Fruit fly (Drosophila melanogaster) whole organism, embryonic: ENCODE results near the gene CG1622.

Experiments
- ATbp ChIP-seq: fragments of 200-800 bp; sonication (Bioruptor generic); optimal IDR thresholded peaks from 2 replicates; lab custom pipeline; 2017; ENCODE audit warnings: missing biosample characterization, mild to moderate bottlenecking, missing genetic modification characterization, missing genetic modification reagents
- CG10366 ChIP-seq: fragments of 200-800 bp; sonication (Bioruptor generic); IDR thresholded peaks from 2 replicates; pipeline ENCODE4 v1.3.6; 2022; ENCODE audit warnings: missing biosample characterization, missing genetic modification characterization
- CG14441 ChIP-seq: fragments of 200-800 bp; sonication (Bioruptor generic); IDR thresholded peaks from 2 replicates; pipeline ENCODE4 v1.3.6; 2022; ENCODE audit warnings: missing biosample characterization, missing genetic modification characterization
- CG17359 ChIP-seq: fragments of 200-800 bp; sonication (Bioruptor generic); optimal IDR thresholded peaks from 3 replicates; lab custom pipeline; 2018; ENCODE audit warnings: missing biosample characterization, mild to moderate bottlenecking, missing genetic modification characterization, moderate library complexity
- CG18476 ChIP-seq: fragments of 200-800 bp; sonication (Bioruptor generic); optimal IDR thresholded peaks from 2 replicates; lab custom pipeline; 2016; ENCODE audit warnings: missing biosample characterization, mild to moderate bottlenecking, missing genetic modification characterization
- CG2199 ChIP-seq: fragments of 200-800 bp; sonication (Bioruptor generic); IDR thresholded peaks from 3 replicates; pipeline ENCODE4 v1.3.6; 2022; ENCODE audit warnings: missing biosample characterization, missing genetic modification characterization
- CG2202 ChIP-seq: fragments of 200-800 bp; sonication (Bioruptor generic); optimal IDR thresholded peaks from 2 replicates; lab custom pipeline; 2018; ENCODE audit warnings: missing biosample characterization, mild to moderate bottlenecking, missing genetic modification characterization
- CG34224 ChIP-seq: fragments of 200-800 bp; sonication (Bioruptor generic); IDR thresholded peaks from 3 replicates; pipeline ENCODE4 v1.3.6; 2022; ENCODE audit warnings: missing biosample characterization, missing genetic modification characterization; ENCODE audit not compliant: partially characterized antibody
- CG4854 ChIP-seq: fragments of 200-800 bp; sonication (Bioruptor generic); optimal IDR thresholded peaks from 2 replicates; lab custom pipeline; 2016; ENCODE audit warnings: missing biosample characterization, missing genetic modification characterization, inconsistent platforms
- CG5245 ChIP-seq: fragments of 200-800 bp; sonication (Bioruptor generic); optimal IDR thresholded peaks from 3 replicates; lab custom pipeline; 2016; ENCODE audit warnings: missing biosample characterization, missing genetic modification characterization
- CG6254 ChIP-seq: fragments of 200-800 bp; sonication (Bioruptor generic); optimal IDR thresholded peaks from 3 replicates; lab custom pipeline; 2017; ENCODE audit warnings: mild to moderate bottlenecking, missing biosample characterization, missing genetic modification reagents, missing genetic modification characterization
- CG8944 ChIP-seq: fragments of 200-800 bp; sonication (Bioruptor generic); optimal IDR thresholded peaks from 3 replicates; lab custom pipeline; 2016; ENCODE audit warnings: missing biosample characterization, missing genetic modification characterization
- CG9609 ChIP-seq: fragments of 200-800 bp; sonication (Bioruptor generic); optimal IDR thresholded peaks from 3 replicates; lab custom pipeline; 2016; ENCODE audit warnings: missing biosample characterization, missing genetic modification characterization
- CG9727 ChIP-seq: fragments of 200-800 bp; sonication (Bioruptor generic); optimal IDR thresholded peaks from 3 replicates; lab custom pipeline; 2017; ENCODE audit warnings: missing biosample characterization, mild to moderate bottlenecking, missing genetic modification characterization
- D ChIP-seq, 2 experiments: fragments of 200-800 bp in 1 of 2; fragments of >200 bp in 1 of 2; sonication (Bioruptor generic) in 1 of 2; optimal IDR thresholded peaks; 2 replicates in 1 of 2; 3 replicates in 1 of 2; lab custom pipeline; 2017; ENCODE audit warnings: mild to moderate bottlenecking in 1 of 2, missing biosample characterization in 1 of 2, missing genetic modification characterization in 1 of 2, missing genetic modification reagents in 1 of 2
- D19B ChIP-seq: fragments of 200-800 bp; sonication (Bioruptor generic); optimal IDR thresholded peaks from 2 replicates; lab custom pipeline; 2017; ENCODE audit warnings: missing biosample characterization, mild to moderate bottlenecking, missing genetic modification characterization
- E2f2 ChIP-seq: fragments of 200-800 bp; sonication (Bioruptor generic); IDR thresholded peaks from 2 replicates; pipeline ENCODE4 v1.3.6; 2022; ENCODE audit warnings: missing biosample characterization, missing genetic modification characterization
- HLH4C ChIP-seq: fragments of 200-800 bp; sonication (Bioruptor generic); IDR thresholded peaks from 3 replicates; pipeline ENCODE4 v1.3.6; 2022; ENCODE audit warnings: missing biosample characterization, missing genetic modification characterization; ENCODE audit not compliant: partially characterized antibody
- HLH54F ChIP-seq: fragments of 200-800 bp; sonication (Bioruptor generic); optimal IDR thresholded peaks from 3 replicates; lab custom pipeline; 2016; ENCODE audit warnings: missing biosample characterization, missing genetic modification characterization
- Lhr ChIP-seq: fragments of 200-800 bp; sonication (Bioruptor generic); optimal IDR thresholded peaks from 3 replicates; lab custom pipeline; 2017; ENCODE audit warnings: mild to moderate bottlenecking, missing biosample characterization, missing genetic modification reagents, missing genetic modification characterization
- Meics ChIP-seq: fragments of 200-800 bp; sonication (Bioruptor generic); optimal IDR thresholded peaks from 2 replicates; lab custom pipeline; 2017; ENCODE audit warnings: missing biosample characterization, mild to moderate bottlenecking, missing genetic modification characterization
- Pdp1 ChIP-seq, 2 experiments: fragments of 200-800 bp; sonication (Bioruptor generic); optimal IDR thresholded peaks; 3 replicates each; lab custom pipeline; 2016; ENCODE audit warnings: missing biosample characterization in 2 of 2, missing genetic modification characterization in 2 of 2, mild to moderate bottlenecking in 1 of 2, moderate library complexity in 1 of 2
- Rfx ChIP-seq: fragments of 200-800 bp; sonication (Bioruptor generic); IDR thresholded peaks from 2 replicates; pipeline ENCODE4 v1.3.6; 2022; ENCODE audit warnings: missing biosample characterization, missing genetic modification characterization
- Six4 ChIP-seq: fragments of 200-800 bp; sonication (Bioruptor generic); optimal IDR thresholded peaks from 2 replicates; lab custom pipeline; 2016; ENCODE audit warnings: missing biosample characterization, missing genetic modification characterization
- Xbp1 ChIP-seq: fragments of 200-800 bp; sonication (Bioruptor generic); optimal IDR thresholded peaks from 3 replicates; lab custom pipeline; 2016; ENCODE audit warnings: missing biosample characterization, mild to moderate bottlenecking, missing genetic modification characterization
- ac ChIP-seq: fragments of 200-800 bp; sonication (Bioruptor generic); optimal IDR thresholded peaks from 3 replicates; lab custom pipeline; 2017; ENCODE audit warnings: missing biosample characterization, mild to moderate bottlenecking, missing genetic modification characterization
- ato ChIP-seq: fragments of 200-800 bp; sonication (Bioruptor generic); IDR thresholded peaks from 2 replicates; pipeline ENCODE4 v1.3.6; 2022; ENCODE audit warnings: missing biosample characterization, missing genetic modification characterization; ENCODE audit not compliant: partially characterized antibody
- cato ChIP-seq: fragments of 200-800 bp; sonication (Bioruptor generic); optimal IDR thresholded peaks from 2 replicates; lab custom pipeline; 2016; ENCODE audit warnings: missing biosample characterization, missing genetic modification characterization, borderline replicate concordance
- cwo ChIP-seq: fragments of 200-800 bp; sonication (Bioruptor generic); optimal IDR thresholded peaks from 3 replicates; lab custom pipeline; 2017; ENCODE audit warnings: missing biosample characterization, missing genetic modification characterization, mild to moderate bottlenecking, moderate library complexity, missing genetic modification reagents
- danr ChIP-seq: fragments of 200-800 bp; sonication (Bioruptor generic); IDR thresholded peaks from 2 replicates; pipeline ENCODE4 v1.3.6; 2022; ENCODE audit warnings: missing biosample characterization, missing genetic modification characterization
- dmrt99B ChIP-seq: fragments of 200-800 bp; sonication (Bioruptor generic); optimal IDR thresholded peaks from 2 replicates; lab custom pipeline; 2018; ENCODE audit warnings: missing biosample characterization, mild to moderate bottlenecking, missing genetic modification characterization, moderate library complexity
- lbe ChIP-seq: fragments of 200-800 bp; sonication (Bioruptor generic); optimal IDR thresholded peaks from 2 replicates; lab custom pipeline; 2016; ENCODE audit warnings: missing biosample characterization, mild to moderate bottlenecking, missing genetic modification characterization
- mam ChIP-seq: fragments of 200-800 bp; sonication (Bioruptor generic); optimal IDR thresholded peaks from 3 replicates; lab custom pipeline; 2016; ENCODE audit warnings: missing biosample characterization, missing genetic modification characterization
- mirr ChIP-seq: fragments of 200-800 bp; sonication (Bioruptor generic); optimal IDR thresholded peaks from 3 replicates; lab custom pipeline; 2018; ENCODE audit warnings: missing biosample characterization, mild to moderate bottlenecking, missing genetic modification characterization
- nerfin-1 ChIP-seq: fragments of 200-800 bp; sonication (Bioruptor generic); optimal IDR thresholded peaks from 3 replicates; lab custom pipeline; 2019; ENCODE audit warnings: missing biosample characterization, mild to moderate bottlenecking, missing genetic modification characterization, moderate library complexity
- nmo ChIP-seq: fragments of 200-800 bp; sonication (Bioruptor generic); optimal IDR thresholded peaks from 2 replicates; lab custom pipeline; 2018; ENCODE audit warnings: missing biosample characterization, mild to moderate bottlenecking, missing genetic modification characterization, moderate library complexity
- nom ChIP-seq: fragments of 200-800 bp; sonication (Bioruptor generic); optimal IDR thresholded peaks from 2 replicates; lab custom pipeline; 2017; ENCODE audit warnings: missing biosample characterization, missing genetic modification characterization, mild to moderate bottlenecking, moderate library complexity, missing genetic modification reagents
- org-1 ChIP-seq: fragments of 200-800 bp; sonication (Bioruptor generic); optimal IDR thresholded peaks from 2 replicates; lab custom pipeline; 2017; ENCODE audit warnings: missing biosample characterization, missing genetic modification characterization
- otp ChIP-seq: fragments of 200-800 bp; sonication (Bioruptor generic); IDR thresholded peaks from 3 replicates; pipeline ENCODE4, ENCODE4 v1.3.6; 2022; ENCODE audit warnings: missing biosample characterization, missing genetic modification characterization
- salm ChIP-seq: fragments of 200-800 bp; sonication (Bioruptor generic); optimal IDR thresholded peaks from 2 replicates; lab custom pipeline; 2018; ENCODE audit warnings: missing biosample characterization, mild to moderate bottlenecking, missing genetic modification characterization
- shn ChIP-seq: fragments of 200-800 bp; sonication (Bioruptor generic); optimal IDR thresholded peaks from 3 replicates; lab custom pipeline; 2016; ENCODE audit warnings: missing biosample characterization, missing genetic modification characterization
- sim ChIP-seq: fragments of 200-800 bp; sonication (Bioruptor generic); IDR thresholded peaks from 2 replicates; pipeline ENCODE4 v1.3.6; 2022; ENCODE audit warnings: missing biosample characterization, missing genetic modification characterization
- sqz ChIP-seq: fragments of 200-800 bp; sonication (Bioruptor generic); optimal IDR thresholded peaks from 3 replicates; lab custom pipeline; 2018; ENCODE audit warnings: missing biosample characterization, mild to moderate bottlenecking, missing genetic modification characterization
- ttk ChIP-seq: fragments of 200-800 bp; sonication (Bioruptor generic); IDR thresholded peaks from 2 replicates; pipeline ENCODE4 v2.1.2; 2022; ENCODE audit warnings: missing biosample characterization, missing genetic modification characterization
- tup ChIP-seq: fragments of 200-800 bp; sonication (Bioruptor generic); optimal IDR thresholded peaks from 2 replicates; lab custom pipeline; 2016; ENCODE audit warnings: missing biosample characterization, mild to moderate bottlenecking, missing genetic modification characterization, moderate library complexity
- wdn ChIP-seq: fragments of 200-800 bp; sonication (Bioruptor generic); IDR thresholded peaks from 2 replicates; pipeline ENCODE4 v1.3.6; 2022; ENCODE audit warnings: missing biosample characterization, missing genetic modification characterization
- z ChIP-seq: fragments of 200-800 bp; sonication (Bioruptor generic); IDR thresholded peaks from 3 replicates; pipeline ENCODE4 v1.3.6; 2022; ENCODE audit warnings: missing biosample characterization, missing genetic modification characterization
- zen ChIP-seq: fragments of 200-800 bp; sonication (Bioruptor generic); optimal IDR thresholded peaks from 3 replicates; lab custom pipeline; 2018; ENCODE audit warnings: missing biosample characterization, mild to moderate bottlenecking, missing genetic modification characterization, moderate library complexity
- zen2 ChIP-seq: fragments of 200-800 bp; sonication (Bioruptor generic); IDR thresholded peaks from 3 replicates; pipeline ENCODE4 v1.3.6; 2022; ENCODE audit warnings: missing biosample characterization, missing genetic modification characterization; ENCODE audit not compliant: partially characterized antibody
- zf30C ChIP-seq: fragments of 200-800 bp; sonication (Bioruptor generic); optimal IDR thresholded peaks from 3 replicates; lab custom pipeline; 2018; ENCODE audit warnings: missing biosample characterization, mild to moderate bottlenecking, missing genetic modification characterization

CG1622 gene

dm6 chrX:13276713-13277112 lies 20.2 kb upstream of the CG1622 start (continued):
- peak; percentile 33 for TF ChIP-seq mam (GFP tag; lab: Kevin White, UChicago)
- peak; percentile 38 for TF ChIP-seq CG18476 (GFP tag; lab: Kevin White, UChicago)
- TF ChIP-seq nom (GFP tag; lab: Kevin White, UChicago) = no peak
- no peak for TF ChIP-seq CG2202 (tag; lab: Kevin White, UChicago)
- peak; percentile 78 for TF ChIP-seq wdn (GFP tag; lab: Robert Waterston, UW)
- TF ChIP-seq zen2 (GFP tag; lab: Robert Waterston, UW) = no peak
- TF ChIP-seq mirr (GFP tag; lab: Kevin White, UChicago) = peak; percentile 40
- TF ChIP-seq cwo (GFP tag; lab: Kevin White, UChicago) = peak; percentile 85
- peak; percentile 29 for TF ChIP-seq zen (tag; lab: Kevin White, UChicago)
- TF ChIP-seq ATbp = peak; percentile 57
- no peak for TF ChIP-seq D (optimal IDR thresholded peaks at IDR 0.05; lab: Kevin White, UChicago)
- peak; percentile 38 for TF ChIP-seq D (GFP tag; optimal IDR thresholded peaks at IDR 0.05; lab: Kevin White, UChicago)
- TF ChIP-seq cato (GFP tag; lab: Kevin White, UChicago) = peak; percentile 3
- TF ChIP-seq E2f2 (GFP tag; lab: Robert Waterston, UW) = peak; percentile 54; the same call in 1 of the 2 replicates
- peak; percentile 75 for TF ChIP-seq dmrt99B (tag; lab: Kevin White, UChicago)
- no peak for TF ChIP-seq CG9609 (GFP tag; lab: Kevin White, UChicago)
- TF ChIP-seq Six4 (GFP tag; lab: Kevin White, UChicago) = peak; percentile 65
- no peak for TF ChIP-seq ac (GFP tag; lab: Kevin White, UChicago)
- peak; percentile 65 for TF ChIP-seq org-1 (GFP tag; lab: Kevin White, UChicago)
- TF ChIP-seq CG34224 = no peak
- peak; percentile 28 for TF ChIP-seq salm (tag; lab: Kevin White, UChicago)
- no peak for TF ChIP-seq z (GFP tag; lab: Robert Waterston, UW)
- peak; percentile 51 for TF ChIP-seq ttk (GFP tag; lab: Robert Waterston, UW)
- no peak for TF ChIP-seq CG5245 (GFP tag; lab: Kevin White, UChicago)
- TF ChIP-seq Lhr (GFP tag; lab: Kevin White, UChicago) = no peak
- TF ChIP-seq CG8944 (GFP tag; lab: Kevin White, UChicago) = no peak
- TF ChIP-seq Rfx (GFP tag; lab: Robert Waterston, UW) = peak; percentile 89
- 0 out of 3 replicates have a peak, but pooled peaks have one; percentile 36 for TF ChIP-seq otp
- TF ChIP-seq sim (GFP tag; lab: Robert Waterston, UW) = no peak
- peak; percentile 70 for TF ChIP-seq nmo
- TF ChIP-seq nerfin-1 (tag; lab: Kevin White, UChicago) = peak; percentile 27
- TF ChIP-seq Xbp1 = peak; percentile 64
- no peak for TF ChIP-seq shn (GFP tag; lab: Kevin White, UChicago)
- TF ChIP-seq CG2199 = no peak
- TF ChIP-seq lbe (GFP tag; lab: Kevin White, UChicago) = no peak
- TF ChIP-seq sqz (GFP tag; lab: Kevin White, UChicago) = peak; percentile 19
- TF ChIP-seq CG4854 = no peak
- TF ChIP-seq zf30C (GFP tag; lab: Kevin White, UChicago) = peak; percentile 27
- no peak for TF ChIP-seq ato (GFP tag; lab: Robert Waterston, UW)
- peak; percentile 76 for TF ChIP-seq CG14441 (GFP tag; lab: Robert Waterston, UW)
- peak; percentile 77 for TF ChIP-seq CG17359 (tag; lab: Kevin White, UChicago)
- TF ChIP-seq Pdp1 (GFP tag; optimal IDR thresholded peaks at IDR 0.05; lab: Kevin White, UChicago) = no peak
- TF ChIP-seq CG10366 = peak; percentile 66
- TF ChIP-seq Meics (GFP tag; lab: Kevin White, UChicago) = peak; percentile 89
- peak; percentile 78 for TF ChIP-seq CG9727 (GFP tag; lab: Kevin White, UChicago)
- peak; percentile 2 for TF ChIP-seq HLH54F (GFP tag; lab: Kevin White, UChicago)
- TF ChIP-seq CG6254 (GFP tag; lab: Kevin White, UChicago) = no peak
- peak; percentile 67 for TF ChIP-seq D19B
- TF ChIP-seq danr = peak; percentile 55; the same call in 1 of the 2 replicates
- no peak for TF ChIP-seq tup (GFP tag; lab: Kevin White, UChicago)
- no peak for TF ChIP-seq HLH4C (GFP tag; lab: Robert Waterston, UW)
